Fruit fly (Drosophila melanogaster): ENCODE results near the gene out.

The out gene

DNA sequence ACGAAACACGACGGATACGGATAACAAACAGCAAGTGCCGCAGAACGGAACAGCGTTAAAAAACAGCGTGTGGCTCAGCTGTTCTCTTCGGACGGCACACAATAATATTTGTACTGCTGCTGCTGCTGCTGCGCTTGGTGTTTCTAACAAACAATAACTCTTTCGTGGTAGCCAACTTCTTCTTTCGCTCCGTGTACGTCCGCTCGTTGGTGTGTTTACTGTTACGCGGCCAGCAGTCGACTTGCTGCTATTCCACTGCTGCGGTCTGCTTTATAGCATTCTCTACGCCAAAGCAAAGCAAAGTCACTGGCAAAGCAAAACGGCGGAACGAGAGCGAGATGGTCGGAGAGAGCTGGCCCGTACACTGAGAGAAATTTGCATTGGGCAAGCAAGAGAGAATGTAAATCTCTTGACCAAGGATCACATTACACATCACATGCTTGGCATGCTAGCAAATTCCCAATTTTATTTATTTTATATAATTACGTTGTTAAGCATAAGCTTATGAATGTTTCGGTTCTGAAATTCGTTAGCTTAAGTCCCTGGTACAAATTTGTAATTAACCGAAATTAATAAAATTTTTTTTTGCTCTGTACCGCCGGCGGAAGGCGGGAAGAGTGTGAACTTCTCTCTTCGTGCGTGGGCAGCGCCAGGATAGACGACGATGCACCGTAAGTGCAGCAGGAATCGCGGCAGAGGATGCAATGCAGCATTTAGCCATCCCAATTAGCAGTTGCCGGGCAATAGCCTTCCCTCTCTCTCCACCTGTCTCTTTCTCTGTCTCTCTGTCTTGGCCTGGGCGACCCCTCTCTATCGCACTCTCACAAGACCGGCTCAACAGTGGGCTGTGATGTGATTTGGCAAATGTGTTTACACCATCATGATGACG lies at the start of gene out:
Gene out, minus strand, starts transcription at position 287 of the 889 bp plus-strand sequence.
- TF ChIP-seq Smox (GFP tag; optimal IDR thresholded peaks at IDR 0.05) (peak; percentile 93), CG6276 (GFP tag; optimal IDR thresholded peaks at IDR 0.05) (peak; percentile 96), Gug (GFP tag; IDR thresholded peaks at IDR 0.05) (peak; percentile 96), CG10669 (GFP tag; optimal IDR thresholded peaks at IDR 0.05) (peak; percentile 94), OdsH (GFP tag; optimal IDR thresholded peaks at IDR 0.05) (peak; percentile 95), CG32006 (GFP tag; optimal IDR thresholded peaks at IDR 0.05) (peak; percentile 98), Hr39 (GFP tag; optimal IDR thresholded peaks at IDR 0.05) (peak; percentile 88), ss (GFP tag; optimal IDR thresholded peaks at IDR 0.05) (peak; percentile 92 to 93), CG16779 (tag; optimal IDR thresholded peaks at IDR 0.05) (peak; percentile 90), CG8319 (GFP tag; optimal IDR thresholded peaks at IDR 0.05) (peak; percentile 86), achi (GFP tag; optimal IDR thresholded peaks at IDR 0.05) (peak; percentile 94), esn (GFP tag; optimal IDR thresholded peaks at IDR 0.05) (peak; percentile 95), CG15336 (GFP tag; IDR thresholded peaks at IDR 0.05) (peak; percentile 97), CG4318 (GFP tag; optimal IDR thresholded peaks at IDR 0.05) (peak; percentile 94), Met (GFP tag; optimal IDR thresholded peaks at IDR 0.05) (peak; percentile 94), fd59A (GFP tag; optimal IDR thresholded peaks at IDR 0.05) (peak; percentile 93), CG8632 (GFP tag; optimal IDR thresholded peaks at IDR 0.05) (peak; percentile 92), Lpt (GFP tag; optimal IDR thresholded peaks at IDR 0.05) (peak; percentile 95), CG11762 (GFP tag; optimal IDR thresholded peaks at IDR 0.05; ENCODE audit: insufficient read depth) (peak; percentile 93), Blimp-1 (GFP tag; optimal IDR thresholded peaks at IDR 0.05) (peak; percentile 80), Eip78C (GFP tag) (peak; percentile 99), topi (GFP tag; optimal IDR thresholded peaks at IDR 0.05) (peak; percentile 94), dsx (GFP tag; optimal IDR thresholded peaks at IDR 0.05; ENCODE audit: poor library complexity, severe bottlenecking) (peak; percentile 90), Sox14 (GFP tag; optimal IDR thresholded peaks at IDR 0.05) (peak; percentile 95), eg (GFP tag; IDR thresholded peaks at IDR 0.05) (peak; percentile 96), CG10631 (GFP tag; optimal IDR thresholded peaks at IDR 0.05) (peak; percentile 95), Ets96B (tag; optimal IDR thresholded peaks at IDR 0.05) (peak; percentile 93), Hr4 (GFP tag; optimal IDR thresholded peaks at IDR 0.05) (peak; percentile 93), vri (GFP tag; optimal IDR thresholded peaks at IDR 0.05) (peak; percentile 85), Eip93F (GFP tag; optimal IDR thresholded peaks at IDR 0.05) (peak; percentile 92), CG6792 (GFP tag; optimal IDR thresholded peaks at IDR 0.05) (peak; percentile 93), CG3919 (GFP tag; optimal IDR thresholded peaks at IDR 0.05) (peak; percentile 95), Ets21C (GFP tag; optimal IDR thresholded peaks at IDR 0.05) (peak; percentile 89), Hr38 (GFP tag; optimal IDR thresholded peaks at IDR 0.05) (no peak), fd85E (GFP tag; optimal IDR thresholded peaks at IDR 0.05) (peak; percentile 76), Sox15 (GFP tag; optimal IDR thresholded peaks at IDR 0.05) (peak; percentile 91), CG9139 (GFP tag; optimal IDR thresholded peaks at IDR 0.05) (peak; percentile 86), CG3032 (tag; optimal IDR thresholded peaks at IDR 0.05) (peak; percentile 94), acj6 (GFP tag; optimal IDR thresholded peaks at IDR 0.05) (peak; percentile 93), CG31627 (GFP tag; optimal IDR thresholded peaks at IDR 0.05) (peak; percentile 90), Eip75B (GFP tag; optimal IDR thresholded peaks at IDR 0.05) (peak; percentile 94), pdm3 (GFP tag; optimal IDR thresholded peaks at IDR 0.05) (peak; percentile 96), spab (GFP tag; optimal IDR thresholded peaks at IDR 0.05) (peak; percentile 93), CG1621 (tag; optimal IDR thresholded peaks at IDR 0.05) (peak; percentile 91), svp (GFP tag) (peak; percentile 97), cyc (GFP tag; optimal IDR thresholded peaks at IDR 0.05) (peak; percentile 91), CG8119 (GFP tag; IDR thresholded peaks at IDR 0.05) (peak; percentile 97), CG6163 (GFP tag; IDR thresholded peaks at IDR 0.05) (peak; percentile 96), CG6854 (GFP tag; optimal IDR thresholded peaks at IDR 0.05) (peak; percentile 93), CG11294 (GFP tag; IDR thresholded peaks at IDR 0.05) (peak; percentile 92)

All from whole organism, prepupa.